Worm (Caenorhabditis elegans) whole organism, midembryonic: Measurements from ENCODE around the gene str-182.

Experiments used
- cog-1 ChIP-seq: sonication (generic microtip); optimal IDR thresholded peaks from 2 replicates; lab custom pipeline; 2016; ENCODE audit warnings: missing genetic modification characterization, missing compliant biosample characterization
- klf-2 ChIP-seq: fragments of 200-800 bp; sonication (Bioruptor generic); conservative IDR thresholded peaks from 2 replicates; pipeline ENCODE4 v1.3.6; 2022; ENCODE audit warnings: missing genetic modification reagents, missing genetic modification characterization, missing compliant biosample characterization
- med-1 ChIP-seq: sonication (generic microtip); optimal IDR thresholded peaks from 2 replicates; lab custom pipeline; 2017; ENCODE audit warnings: missing genetic modification characterization, mild to moderate bottlenecking, missing compliant biosample characterization, antibody characterized with exemption, missing genetic modification reagents; ENCODE audit not compliant: insufficient read depth
- ref-1 ChIP-seq: fragments of 200-800 bp; sonication (Bioruptor generic); conservative IDR thresholded peaks from 2 replicates; pipeline ENCODE4 v1.3.6; 2022; ENCODE audit warnings: missing genetic modification reagents, missing genetic modification characterization, missing compliant biosample characterization
- ztf-29 ChIP-seq: fragments of 200-800 bp; sonication (Bioruptor generic); IDR thresholded peaks from 2 replicates; pipeline ENCODE4 v1.3.6; 2022; ENCODE audit warnings: missing genetic modification reagents, missing genetic modification characterization, missing compliant biosample characterization

DNA sequence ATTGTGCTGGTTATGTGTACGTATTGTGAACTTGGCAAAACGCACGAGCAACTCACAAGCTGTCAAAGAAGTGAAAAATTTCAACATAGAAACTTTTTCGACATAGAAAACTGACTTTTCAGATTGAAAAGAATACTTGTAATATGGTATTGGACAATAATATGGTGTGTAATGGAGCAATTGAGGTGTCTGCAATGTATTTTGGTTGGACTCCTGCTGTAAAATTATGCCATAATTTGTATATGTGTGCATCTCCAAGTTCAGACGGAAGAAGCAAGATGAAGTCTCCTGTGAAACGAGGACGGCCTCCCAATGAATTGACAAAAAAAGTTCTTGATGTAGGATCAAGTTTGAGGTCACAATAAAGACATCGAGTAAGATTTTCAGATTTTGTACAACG, 49.4 kb downstream of the str-182 start:
- TF ChIP-seq ref-1 (GFP tag; lab: Robert Waterston, UW) (no peak), cog-1 (tag; lab: Kevin White, UChicago) (no peak), med-1 (no peak), klf-2 (GFP tag; lab: Robert Waterston, UW) (no peak), ztf-29 (no peak)
